Worm (Caenorhabditis elegans): ENCODE measurements around the gene C27D9.1.

DNA sequence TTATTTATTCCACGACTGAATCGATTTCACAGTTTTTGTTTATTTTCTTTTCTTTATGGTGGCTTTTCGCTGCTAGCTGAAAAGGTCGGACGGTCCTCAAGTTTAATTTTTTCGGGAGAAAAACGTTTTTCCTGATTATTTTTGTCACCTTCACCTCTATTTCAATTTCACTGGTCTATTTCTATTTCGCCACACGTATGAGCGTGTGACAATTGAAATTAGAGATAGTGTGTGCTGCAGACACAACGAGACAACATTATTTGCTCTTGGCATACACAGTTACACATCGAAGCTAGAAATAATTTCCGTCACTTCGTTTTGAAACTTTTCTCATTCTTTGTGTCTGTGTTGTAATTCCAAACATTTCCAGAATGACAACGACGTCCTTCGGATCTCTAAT lies 37.5 kb upstream of the C27D9.1 start, which contains the start of gene F41C3.8:
- no peak for TF ChIP-seq ceh-16 (tag; optimal IDR thresholded peaks at IDR 0.05)
- no peak for TF ChIP-seq ceh-82 (tag; optimal IDR thresholded peaks at IDR 0.05)
- TF ChIP-seq mml-1 (tag; optimal IDR thresholded peaks at IDR 0.05): no peak
- no peak for TF ChIP-seq skn-1 (tag; optimal IDR thresholded peaks at IDR 0.05)
- no peak for TF ChIP-seq snpc-4 (tag; optimal IDR thresholded peaks at IDR 0.05)
- TF ChIP-seq egl-27 (tag; optimal IDR thresholded peaks at IDR 0.05): no peak
- no peak for TF ChIP-seq nhr-12 (tag; optimal IDR thresholded peaks at IDR 0.05)
- TF ChIP-seq nhr-77 (tag; optimal IDR thresholded peaks at IDR 0.05): no peak
- TF ChIP-seq fkh-10 (GFP tag; optimal IDR thresholded peaks at IDR 0.05): no peak
- TF ChIP-seq R02D3.7 (tag; optimal IDR thresholded peaks at IDR 0.05): no peak
- no peak for TF ChIP-seq zag-1 (tag; optimal IDR thresholded peaks at IDR 0.05)
